Fruit fly (Drosophila melanogaster): ENCODE measurements around the gene SP1029.

SP1029 gene

dm6 chr3R:29214262-29214661 is 36.0 kb downstream of the SP1029 start (continued):
- peak; percentile 98 for TF ChIP-seq run (tag; optimal IDR thresholded peaks at IDR 0.05)
- TF ChIP-seq Ssrp (tag; optimal IDR thresholded peaks at IDR 0.05) = peak; percentile 98
- TF ChIP-seq CG11247 (GFP tag; IDR thresholded peaks at IDR 0.05) = peak; percentile 99
- peak; percentile 99 for TF ChIP-seq Mad (GFP tag; optimal IDR thresholded peaks at IDR 0.05)
- TF ChIP-seq peb (GFP tag; IDR thresholded peaks at IDR 0.05) = peak; percentile 99
- peak; percentile 50 for TF ChIP-seq Dref (GFP tag; IDR thresholded peaks at IDR 0.05)
- TF ChIP-seq z (GFP tag; IDR thresholded peaks at IDR 0.05) = peak; percentile 87
- peak; percentile 98 for TF ChIP-seq fd102C (GFP tag; optimal IDR thresholded peaks at IDR 0.05)
- TF ChIP-seq Mes4 (GFP tag; optimal IDR thresholded peaks at IDR 0.05) = peak; percentile 99
- TF ChIP-seq fru (optimal IDR thresholded peaks at IDR 0.05) = no peak
- peak; percentile 99 for TF ChIP-seq CG9609 (GFP tag; optimal IDR thresholded peaks at IDR 0.05)
- peak; percentile 94 for TF ChIP-seq jigr1 (GFP tag; IDR thresholded peaks at IDR 0.05)
- TF ChIP-seq CG15601 (tag; optimal IDR thresholded peaks at IDR 0.05) = peak; percentile 99
- TF ChIP-seq HLH3B (GFP tag; IDR thresholded peaks at IDR 0.05) = peak; percentile 99
- peak; percentile 89 for TF ChIP-seq Deaf1 (tag; optimal IDR thresholded peaks at IDR 0.05)
- TF ChIP-seq her (GFP tag; optimal IDR thresholded peaks at IDR 0.05) = peak; percentile 97
- TF ChIP-seq sisA (GFP tag; IDR thresholded peaks at IDR 0.05) = peak; percentile 98
- peak; percentile 98 for TF ChIP-seq dati (GFP tag; IDR thresholded peaks at IDR 0.05)
- TF ChIP-seq CG18476 (GFP tag; optimal IDR thresholded peaks at IDR 0.05) = peak; percentile 99
- TF ChIP-seq CG2875 (GFP tag; optimal IDR thresholded peaks at IDR 0.05) = peak; percentile 99
- TF ChIP-seq hb (GFP tag; IDR thresholded peaks at IDR 0.05; ENCODE audit: partially characterized antibody) = no peak
- TF ChIP-seq CG17912 (GFP tag; optimal IDR thresholded peaks at IDR 0.05) = peak; percentile 99
- peak; percentile 99 for TF ChIP-seq Chrac-16 (GFP tag; optimal IDR thresholded peaks at IDR 0.05)
- peak; percentile 100 for TF ChIP-seq tin (GFP tag; optimal IDR thresholded peaks at IDR 0.05)
- TF ChIP-seq Jarid2 (GFP tag; optimal IDR thresholded peaks at IDR 0.05) = peak; percentile 96
- TF ChIP-seq CG2129 (GFP tag; IDR thresholded peaks at IDR 0.05; ENCODE audit: partially characterized antibody) = no peak
- TF ChIP-seq CG11504 (tag; optimal IDR thresholded peaks at IDR 0.05) = peak; percentile 98
- peak; percentile 99 for TF ChIP-seq croc (GFP tag; conservative IDR thresholded peaks at IDR 0.05)
- TF ChIP-seq HLHmδ (GFP tag; optimal IDR thresholded peaks at IDR 0.05) = no peak
- peak; percentile 99 for TF ChIP-seq Dad (GFP tag; optimal IDR thresholded peaks at IDR 0.05)
- peak; percentile 99 for TF ChIP-seq CG17568 (GFP tag; optimal IDR thresholded peaks at IDR 0.05)
- peak; percentile 97 for TF ChIP-seq CkIIα-i1 (GFP tag; IDR thresholded peaks at IDR 0.05)
- TF ChIP-seq CG2120 (GFP tag; optimal IDR thresholded peaks at IDR 0.05) = peak; percentile 99
- peak; percentile 97 for TF ChIP-seq Lim3 (GFP tag; IDR thresholded peaks at IDR 0.05)
- peak; percentile 99 for TF ChIP-seq onecut (GFP tag; IDR thresholded peaks at IDR 0.05)
- TF ChIP-seq kni (GFP tag; optimal IDR thresholded peaks at IDR 0.05) = peak; percentile 98
- peak; percentile 99 for TF ChIP-seq PHDP (tag; optimal IDR thresholded peaks at IDR 0.05)
- peak; percentile 99 for TF ChIP-seq stc (GFP tag; IDR thresholded peaks at IDR 0.05)
- TF ChIP-seq slou (GFP tag; optimal IDR thresholded peaks at IDR 0.05) = peak; percentile 98
- TF ChIP-seq CG10565 (GFP tag; optimal IDR thresholded peaks at IDR 0.05) = peak; percentile 97
- TF ChIP-seq exex (tag; optimal IDR thresholded peaks at IDR 0.05) = peak; percentile 95
- peak; percentile 98 for TF ChIP-seq Abd-B (GFP tag; optimal IDR thresholded peaks at IDR 0.05)
- peak; percentile 96 for TF ChIP-seq D19B (GFP tag; optimal IDR thresholded peaks at IDR 0.05)
- peak; percentile 99 for TF ChIP-seq Fer3 (tag; optimal IDR thresholded peaks at IDR 0.05)
- peak; percentile 99 for TF ChIP-seq CG2889 (GFP tag; IDR thresholded peaks at IDR 0.05)
- TF ChIP-seq CG4707 (GFP tag; optimal IDR thresholded peaks at IDR 0.05) = peak; percentile 97
- peak; percentile 94 for TF ChIP-seq grn (GFP tag; optimal IDR thresholded peaks at IDR 0.05)
- peak; percentile 99 for TF ChIP-seq HHEX (GFP tag; optimal IDR thresholded peaks at IDR 0.05)
- TF ChIP-seq dysf (GFP tag; IDR thresholded peaks at IDR 0.05) = peak; percentile 99
- TF ChIP-seq C15 (GFP tag; IDR thresholded peaks at IDR 0.05) = peak; percentile 98
- TF ChIP-seq CG2116 (GFP tag; optimal IDR thresholded peaks at IDR 0.05) = peak; percentile 89
- peak; percentile 99 for TF ChIP-seq CG2199 (GFP tag; IDR thresholded peaks at IDR 0.05)
